Worm (Caenorhabditis elegans) whole organism, L2 larva: Measurements from ENCODE around the gene K07H8.9.

Experiments
- C34F6.9 ChIP-seq: fragments of 150-350 bp; optimal IDR thresholded peaks from 2 replicates; lab custom pipeline; 2014; ENCODE audit warnings: missing biosample characterization, missing genetic modification characterization
- F13H6.1 ChIP-seq: sonication (generic microtip); optimal IDR thresholded peaks from 2 replicates; lab custom pipeline; 2016; ENCODE audit warnings: missing genetic modification characterization, missing compliant biosample characterization
- R02D3.7 ChIP-seq: fragments of 150-350 bp; optimal IDR thresholded peaks from 2 replicates; lab custom pipeline; 2014; ENCODE audit warnings: missing biosample characterization, missing genetic modification characterization
- Y55F3AM.14 ChIP-seq: fragments of 200-800 bp; sonication (Bioruptor generic); optimal IDR thresholded peaks from 2 replicates; lab custom pipeline; 2018; ENCODE audit warnings: mild to moderate bottlenecking, missing genetic modification characterization, missing compliant biosample characterization
- ZK546.5 ChIP-seq: sonication (generic microtip); optimal IDR thresholded peaks from 2 replicates; lab custom pipeline; 2017; ENCODE audit warnings: missing biosample characterization, missing genetic modification characterization
- alr-1 ChIP-seq: fragments of 150-350 bp; optimal IDR thresholded peaks from 2 replicates; lab custom pipeline; 2014; ENCODE audit warnings: missing biosample characterization, missing genetic modification characterization
- aly-2 ChIP-seq: fragments of 150-350 bp; optimal IDR thresholded peaks from 2 replicates; lab custom pipeline; 2014; ENCODE audit warnings: missing biosample characterization, missing genetic modification characterization
- ama-1 ChIP-seq: fragments of 150-350 bp; optimal IDR thresholded peaks from 2 replicates; lab custom pipeline; 2018; ENCODE audit warnings: inconsistent platforms
- blmp-1 ChIP-seq: sonication (generic microtip); optimal IDR thresholded peaks from 2 replicates; lab custom pipeline; 2017; ENCODE audit warnings: missing genetic modification characterization, mild to moderate bottlenecking, missing compliant biosample characterization, antibody characterized with exemption, moderate library complexity; ENCODE audit not compliant: insufficient read depth
- ceh-16 ChIP-seq: fragments of 150-350 bp; optimal IDR thresholded peaks from 2 replicates; lab custom pipeline; 2014; ENCODE audit warnings: missing biosample characterization, missing genetic modification characterization
- ceh-82 ChIP-seq: fragments of 150-350 bp; optimal IDR thresholded peaks from 2 replicates; lab custom pipeline; 2014; ENCODE audit warnings: missing biosample characterization, missing genetic modification characterization
- crh-2 ChIP-seq: sonication (generic microtip); optimal IDR thresholded peaks from 2 replicates; lab custom pipeline; 2017; ENCODE audit warnings: missing biosample characterization, missing genetic modification characterization
- dmd-4 ChIP-seq: sonication (generic microtip); optimal IDR thresholded peaks from 2 replicates; lab custom pipeline; 2017; ENCODE audit warnings: missing biosample characterization, missing genetic modification characterization
- egl-27 ChIP-seq: sonication (generic microtip); optimal IDR thresholded peaks from 3 replicates; lab custom pipeline; 2017; ENCODE audit warnings: missing biosample characterization, missing genetic modification reagents, missing genetic modification characterization
- elt-1 ChIP-seq: fragments of 150-350 bp; optimal IDR thresholded peaks from 2 replicates; lab custom pipeline; 2014; ENCODE audit warnings: missing biosample characterization, missing genetic modification characterization
- elt-3 ChIP-seq: sonication (generic microtip); optimal IDR thresholded peaks from 2 replicates; lab custom pipeline; 2017; ENCODE audit warnings: missing biosample characterization, missing genetic modification characterization
- fos-1 ChIP-seq: fragments of 150-350 bp; optimal IDR thresholded peaks from 2 replicates; lab custom pipeline; 2014; ENCODE audit warnings: missing biosample characterization, missing genetic modification characterization
- gmeb-1 ChIP-seq: fragments of 150-350 bp; optimal IDR thresholded peaks from 2 replicates; lab custom pipeline; 2014; ENCODE audit warnings: missing biosample characterization, missing genetic modification characterization
- lin-11 ChIP-seq: fragments of 150-350 bp; sonication (generic microtip); optimal IDR thresholded peaks from 2 replicates; lab custom pipeline; 2014; ENCODE audit warnings: missing biosample characterization, missing genetic modification characterization, inconsistent platforms, mixed read lengths
- lin-13 ChIP-seq: fragments of 150-350 bp; optimal IDR thresholded peaks from 2 replicates; lab custom pipeline; 2014; ENCODE audit warnings: missing biosample characterization, missing genetic modification reagents, missing genetic modification characterization
- lin-39 ChIP-seq: fragments of 150-350 bp; optimal IDR thresholded peaks from 2 replicates; lab custom pipeline; 2014; ENCODE audit warnings: missing biosample characterization, missing genetic modification reagents, missing genetic modification characterization
- lsy-2 ChIP-seq, 2 experiments: fragments of 150-350 bp in 1 of 2; sonication (generic microtip) in 1 of 2; optimal IDR thresholded peaks; 2 replicates each; lab custom pipeline; 2014 to 2017; ENCODE audit warnings: missing biosample characterization in 2 of 2, missing genetic modification characterization in 2 of 2
- mab-5 ChIP-seq: fragments of 150-350 bp; optimal IDR thresholded peaks from 2 replicates; lab custom pipeline; 2014; ENCODE audit warnings: missing biosample characterization, missing genetic modification characterization
- mbf-1 ChIP-seq: sonication (generic microtip); optimal IDR thresholded peaks from 2 replicates; lab custom pipeline; 2017; ENCODE audit warnings: missing biosample characterization, missing genetic modification characterization
- mdl-1 ChIP-seq, 2 experiments: fragments of 150-350 bp in 1 of 2; sonication (generic microtip) in 1 of 2; optimal IDR thresholded peaks; 2 replicates each; lab custom pipeline; 2017; ENCODE audit warnings: missing biosample characterization in 2 of 2, missing genetic modification characterization in 2 of 2
- nhr-10 ChIP-seq: sonication (generic microtip); optimal IDR thresholded peaks from 2 replicates; lab custom pipeline; 2017; ENCODE audit warnings: missing biosample characterization, missing genetic modification characterization
- nhr-11 ChIP-seq: fragments of 150-350 bp; optimal IDR thresholded peaks from 2 replicates; lab custom pipeline; 2014; ENCODE audit warnings: missing biosample characterization, missing genetic modification characterization
- nhr-12 ChIP-seq: fragments of 150-350 bp; optimal IDR thresholded peaks from 2 replicates; lab custom pipeline; 2014; ENCODE audit warnings: missing biosample characterization, missing genetic modification characterization
- nhr-129 ChIP-seq: fragments of 150-350 bp; optimal IDR thresholded peaks from 2 replicates; lab custom pipeline; 2014; ENCODE audit warnings: missing biosample characterization, missing genetic modification characterization
- nhr-21 ChIP-seq: fragments of 150-350 bp; optimal IDR thresholded peaks from 2 replicates; lab custom pipeline; 2014; ENCODE audit warnings: missing biosample characterization, missing genetic modification characterization
- nhr-23 ChIP-seq: fragments of 150-350 bp; optimal IDR thresholded peaks from 2 replicates; lab custom pipeline; 2014; ENCODE audit warnings: missing biosample characterization, missing genetic modification reagents, missing genetic modification characterization
- nhr-237 ChIP-seq: fragments of 150-350 bp; optimal IDR thresholded peaks from 2 replicates; lab custom pipeline; 2014; ENCODE audit warnings: missing biosample characterization, missing genetic modification characterization
- nhr-25 ChIP-seq: fragments of 150-350 bp; sonication (generic microtip); optimal IDR thresholded peaks from 3 replicates; lab custom pipeline; 2014; ENCODE audit warnings: missing biosample characterization, missing genetic modification characterization
- nhr-6 ChIP-seq: fragments of 150-350 bp; optimal IDR thresholded peaks from 2 replicates; lab custom pipeline; 2014; ENCODE audit warnings: missing biosample characterization, missing genetic modification characterization
- nhr-77 ChIP-seq: fragments of 150-350 bp; optimal IDR thresholded peaks from 2 replicates; lab custom pipeline; 2014; ENCODE audit warnings: missing biosample characterization, missing genetic modification characterization
- peb-1 ChIP-seq: fragments of 150-350 bp; optimal IDR thresholded peaks from 2 replicates; lab custom pipeline; 2014; ENCODE audit warnings: missing biosample characterization, missing genetic modification characterization
- sem-4 ChIP-seq: fragments of 150-350 bp; optimal IDR thresholded peaks from 2 replicates; lab custom pipeline; 2014; ENCODE audit warnings: missing biosample characterization, missing genetic modification reagents, missing genetic modification characterization
- skn-1 ChIP-seq: sonication (generic microtip); optimal IDR thresholded peaks from 2 replicates; lab custom pipeline; 2017; ENCODE audit warnings: missing biosample characterization, missing genetic modification characterization
- sma-3 ChIP-seq: sonication (generic microtip); optimal IDR thresholded peaks from 2 replicates; lab custom pipeline; 2016; ENCODE audit warnings: missing genetic modification reagents, missing genetic modification characterization, missing compliant biosample characterization
- sma-9 ChIP-seq, 2 experiments: fragments of 150-350 bp in 1 of 2; sonication (generic microtip) in 1 of 2; optimal IDR thresholded peaks; 2 replicates each; lab custom pipeline; 2014 to 2016; ENCODE audit warnings: missing genetic modification characterization in 2 of 2, mild to moderate bottlenecking in 1 of 2, missing biosample characterization in 1 of 2, missing compliant biosample characterization in 1 of 2, missing genetic modification reagents in 1 of 2, moderate library complexity in 1 of 2
- snpc-4 ChIP-seq: fragments of 150-350 bp; optimal IDR thresholded peaks from 2 replicates; lab custom pipeline; 2014; ENCODE audit warnings: missing biosample characterization, missing genetic modification characterization
- unc-39 ChIP-seq: fragments of 150-350 bp; optimal IDR thresholded peaks from 2 replicates; lab custom pipeline; 2014; ENCODE audit warnings: missing biosample characterization, missing genetic modification characterization
- unc-55 ChIP-seq: fragments of 150-350 bp; sonication (generic microtip); optimal IDR thresholded peaks from 3 replicates; lab custom pipeline; 2014; ENCODE audit warnings: missing biosample characterization, missing genetic modification reagents, missing genetic modification characterization
- unc-62 ChIP-seq: fragments of 150-350 bp; optimal IDR thresholded peaks from 2 replicates; lab custom pipeline; 2014; ENCODE audit warnings: missing biosample characterization, missing genetic modification reagents, missing genetic modification characterization
- zag-1 ChIP-seq: fragments of 150-350 bp; optimal IDR thresholded peaks from 2 replicates; lab custom pipeline; 2014; ENCODE audit warnings: missing biosample characterization, missing genetic modification characterization
- ztf-1 ChIP-seq: fragments of 200-800 bp; sonication (Bioruptor generic); conservative IDR thresholded peaks from 2 replicates; pipeline ENCODE4 v1.3.6; 2022; ENCODE audit warnings: missing genetic modification characterization, missing compliant biosample characterization
- ztf-11 ChIP-seq: sonication (generic microtip); optimal IDR thresholded peaks from 2 replicates; lab custom pipeline; 2017; ENCODE audit warnings: missing biosample characterization, missing genetic modification characterization
- ztf-4 ChIP-seq: fragments of 150-350 bp; optimal IDR thresholded peaks from 2 replicates; lab custom pipeline; 2014; ENCODE audit warnings: missing biosample characterization, missing genetic modification characterization

The K07H8.9 gene

ce11 chrIV:8286352-8286751, at the start of gene K07H8.9:
Gene K07H8.9, minus strand, starts transcription at chrIV:8286476.
- TF ChIP-seq lin-39 (tag; lab: Kevin White, UChicago) (no peak), ztf-1 (GFP tag; lab: Robert Waterston, UW) (no peak), sma-9 (GFP tag; optimal IDR thresholded peaks at IDR 0.05; lab: Kevin White, UChicago) (no peak), sma-9 (tag; optimal IDR thresholded peaks at IDR 0.05; lab: Kevin White, UChicago) (no peak), C34F6.9 (tag; lab: Kevin White, UChicago) (no peak)
- TF ChIP-seq, all 48 proteins: peak for 0

ce11 chrIV:8333988-8334863, 48.0 kb upstream of the K07H8.9 start, which contains the start of gene his-32:
Gene his-32, plus strand, starts transcription at chrIV:8334305.
- TF ChIP-seq nhr-12 (tag; lab: Kevin White, UChicago) = no peak
- TF ChIP-seq nhr-11 (tag; lab: Kevin White, UChicago) = no peak
- TF ChIP-seq nhr-23 = no peak
- TF ChIP-seq R02D3.7 (tag; lab: Kevin White, UChicago) = no peak
- no peak for TF ChIP-seq alr-1
- TF ChIP-seq gmeb-1 (tag; lab: Kevin White, UChicago) = no peak
- TF ChIP-seq ztf-1 (GFP tag; lab: Robert Waterston, UW) = no peak
- TF ChIP-seq dmd-4 (tag; lab: Kevin White, UChicago) = no peak
- no peak for TF ChIP-seq crh-2 (tag; lab: Kevin White, UChicago)
- TF ChIP-seq aly-2 (tag; lab: Kevin White, UChicago) = no peak
- no peak for TF ChIP-seq F13H6.1 (tag; lab: Kevin White, UChicago)
- TF ChIP-seq nhr-237 (tag; lab: Kevin White, UChicago) = no peak
- TF ChIP-seq nhr-25 (tag; lab: Kevin White, UChicago) = peak; percentile 95
- TF ChIP-seq mab-5 = peak; percentile 66
- TF ChIP-seq blmp-1 (tag; lab: Kevin White, UChicago) = no peak
- TF ChIP-seq ztf-4 (tag; lab: Kevin White, UChicago) = no peak
- no peak for TF ChIP-seq peb-1 (tag; lab: Kevin White, UChicago)
- no peak for TF ChIP-seq ama-1 (lab: Kevin White, UChicago)
- TF ChIP-seq elt-3 (tag; lab: Kevin White, UChicago) = no peak
- TF ChIP-seq ZK546.5 = no peak
- TF ChIP-seq ceh-82 (tag; lab: Kevin White, UChicago) = no peak
- peak; percentile 68 for TF ChIP-seq nhr-129
- no peak for TF ChIP-seq nhr-77 (tag; lab: Kevin White, UChicago)
- no peak for TF ChIP-seq snpc-4 (tag; lab: Kevin White, UChicago)
- peak; percentile 97 for TF ChIP-seq ceh-16 (tag; lab: Kevin White, UChicago)
- peak; percentile 30 for TF ChIP-seq C34F6.9 (tag; lab: Kevin White, UChicago)
- TF ChIP-seq unc-62 (GFP tag; lab: Kevin White, UChicago) = no peak
- no peak for TF ChIP-seq unc-39
- TF ChIP-seq lin-13 (GFP tag; lab: Kevin White, UChicago) = peak; percentile 67
- no peak for TF ChIP-seq ztf-11 (tag; lab: Kevin White, UChicago)
- no peak for TF ChIP-seq skn-1 (tag; lab: Kevin White, UChicago)
- no peak for TF ChIP-seq unc-55 (GFP tag; lab: Kevin White, UChicago)
- TF ChIP-seq nhr-10 (tag; lab: Kevin White, UChicago) = no peak
- no peak for TF ChIP-seq mdl-1 (tag; optimal IDR thresholded peaks at IDR 0.05; lab: Kevin White, UChicago)
- no peak for TF ChIP-seq lin-11 (tag; lab: Kevin White, UChicago)
- TF ChIP-seq sem-4 (tag; lab: Kevin White, UChicago) = peak; percentile 75
- TF ChIP-seq zag-1 (tag; lab: Kevin White, UChicago) = no peak
- TF ChIP-seq mbf-1 (tag; lab: Kevin White, UChicago) = no peak
- peak; percentile 5 for TF ChIP-seq sma-9 (GFP tag; optimal IDR thresholded peaks at IDR 0.05; lab: Kevin White, UChicago)
- TF ChIP-seq sma-9 (tag; optimal IDR thresholded peaks at IDR 0.05; lab: Kevin White, UChicago) = no peak
- peak; percentile 21 for TF ChIP-seq fos-1 (tag; lab: Kevin White, UChicago)
- TF ChIP-seq nhr-21 (tag; lab: Kevin White, UChicago) = peak; percentile 37
- TF ChIP-seq lin-39 (tag; lab: Kevin White, UChicago) = no peak
- no peak for TF ChIP-seq Y55F3AM.14
- TF ChIP-seq lsy-2 (tag; optimal IDR thresholded peaks at IDR 0.05; lab: Kevin White, UChicago) = no peak
- no peak for TF ChIP-seq elt-1 (tag; lab: Kevin White, UChicago)
- TF ChIP-seq egl-27 (tag; lab: Kevin White, UChicago) = no peak
- peak; percentile 80 for TF ChIP-seq nhr-6 (tag; lab: Kevin White, UChicago)
- TF ChIP-seq sma-3 (GFP tag; lab: Kevin White, UChicago) = peak; percentile 55
